Worm (Caenorhabditis elegans): ENCODE results near the gene ttr-44.

The ttr-44 gene

DNA sequence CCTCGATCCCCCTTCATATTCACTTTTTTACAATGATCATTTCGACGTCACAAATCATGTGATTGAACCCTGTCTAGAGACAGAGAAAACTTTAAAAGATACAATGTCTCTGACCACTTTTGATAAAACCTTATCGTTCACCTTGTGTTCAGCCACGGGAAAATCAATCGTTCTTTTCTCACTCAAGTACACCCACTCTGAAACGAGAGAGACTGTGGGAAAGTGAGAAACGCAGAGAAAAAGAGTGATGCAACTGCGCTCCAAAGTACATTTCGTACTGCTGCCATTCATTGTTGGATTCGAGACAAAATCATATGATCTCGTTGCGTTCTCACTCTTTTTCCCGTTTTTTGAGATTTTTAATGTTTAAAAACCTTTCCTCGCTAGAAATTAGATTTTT is 34.7 kb upstream of the ttr-44 start (continued):
- TF ChIP-seq php-3 (GFP tag; IDR thresholded peaks at IDR 0.05) = peak; percentile 69
- peak; percentile 29 for TF ChIP-seq lin-13 (GFP tag; optimal IDR thresholded peaks at IDR 0.05)
- TF ChIP-seq lir-3 (tag; optimal IDR thresholded peaks at IDR 0.05) = no peak
- peak; percentile 77 for TF ChIP-seq hmg-1.1 (GFP tag; IDR thresholded peaks at IDR 0.05)
- TF ChIP-seq lsy-2 (tag; optimal IDR thresholded peaks at IDR 0.05) = peak; percentile 45 to 91
- no peak for TF ChIP-seq lim-7 (GFP tag; IDR thresholded peaks at IDR 0.05)
- peak; percentile 88 for TF ChIP-seq dmd-6 (GFP tag; IDR thresholded peaks at IDR 0.05)
- TF ChIP-seq skn-1 (tag; optimal IDR thresholded peaks at IDR 0.05) = no peak
- TF ChIP-seq saeg-2 (GFP tag; IDR thresholded peaks at IDR 0.05) = peak; percentile 71; the same call in 1 of the 2 replicates
- peak; percentile 78 for TF ChIP-seq rbr-2 (tag; optimal IDR thresholded peaks at IDR 0.05)
- peak; percentile 83 for TF ChIP-seq T20F7.1 (GFP tag; optimal IDR thresholded peaks at IDR 0.05)
- TF ChIP-seq Y5F2A.4 (GFP tag; optimal IDR thresholded peaks at IDR 0.05) = no peak
- TF ChIP-seq zfp-2 (tag; optimal IDR thresholded peaks at IDR 0.05) = no peak
- TF ChIP-seq dmd-9 (GFP tag; IDR thresholded peaks at IDR 0.05) = no peak
- TF ChIP-seq T26A8.4 (GFP tag; IDR thresholded peaks at IDR 0.05) = peak; percentile 81
- peak; percentile 99 for TF ChIP-seq dve-1 (tag; optimal IDR thresholded peaks at IDR 0.05; ENCODE audit: insufficient read depth)
- no peak for TF ChIP-seq Y105C5A.15 (GFP tag; IDR thresholded peaks at IDR 0.05)
- TF ChIP-seq mep-1 (tag; optimal IDR thresholded peaks at IDR 0.05) = peak; percentile 95
- TF ChIP-seq mes-2 (tag; optimal IDR thresholded peaks at IDR 0.05; ENCODE audit: poor library complexity, severe bottlenecking) = peak; percentile 82
- TF ChIP-seq mxl-2 (GFP tag; conservative IDR thresholded peaks at IDR 0.05) = no peak
- TF ChIP-seq madf-5 (GFP tag; IDR thresholded peaks at IDR 0.05) = no peak
- peak; percentile 83 for TF ChIP-seq nhr-102 (tag; optimal IDR thresholded peaks at IDR 0.05)
- no peak for TF ChIP-seq fos-1 (tag; optimal IDR thresholded peaks at IDR 0.05)
- TF ChIP-seq mxl-3 (GFP tag; optimal IDR thresholded peaks at IDR 0.05) = peak; percentile 75
- TF ChIP-seq ztf-7 (tag; optimal IDR thresholded peaks at IDR 0.05) = peak; percentile 81
- TF ChIP-seq daf-16 (GFP tag; optimal IDR thresholded peaks at IDR 0.05) = peak in 1 of 2 experiments; percentile 33
- peak; percentile 69 for TF ChIP-seq daf-16 (tag; optimal IDR thresholded peaks at IDR 0.05)
- TF ChIP-seq duxl-1 (tag; optimal IDR thresholded peaks at IDR 0.05; ENCODE audit: poor library complexity) = peak; percentile 70
- TF ChIP-seq nhr-76 (tag; optimal IDR thresholded peaks at IDR 0.05) = peak; percentile 70
- no peak for TF ChIP-seq ceh-62 (tag; optimal IDR thresholded peaks at IDR 0.05)
- no peak for TF ChIP-seq gei-8 (GFP tag; optimal IDR thresholded peaks at IDR 0.05)
- TF ChIP-seq egl-43 (GFP tag; IDR thresholded peaks at IDR 0.05) = no peak
- no peak for TF ChIP-seq Y75B8A.6 (GFP tag; IDR thresholded peaks at IDR 0.05)
- peak; percentile 47 for TF ChIP-seq lin-15B (tag; optimal IDR thresholded peaks at IDR 0.05)
- TF ChIP-seq dpl-1 (GFP tag; optimal IDR thresholded peaks at IDR 0.05) = peak; percentile 84
- no peak for TF ChIP-seq D1046.2 (GFP tag; IDR thresholded peaks at IDR 0.05)
- TF ChIP-seq ama-1 (optimal IDR thresholded peaks at IDR 0.05) = peak; percentile 83
- TF ChIP-seq ceh-20 (GFP tag; IDR thresholded peaks at IDR 0.05) = peak; percentile 68
- no peak for TF ChIP-seq ZK337.2 (GFP tag; IDR thresholded peaks at IDR 0.05)
- TF ChIP-seq hlh-30 (tag; optimal IDR thresholded peaks at IDR 0.05; ENCODE audit: insufficient read depth) = peak; percentile 99
- TF ChIP-seq zfp-3 (GFP tag; conservative IDR thresholded peaks at IDR 0.05) = peak; percentile 53; the same call in 1 of the 2 replicates
- peak; percentile 10 to 72 for TF ChIP-seq hif-1 (tag; optimal IDR thresholded peaks at IDR 0.05)
- peak; percentile 95 for TF ChIP-seq nhr-28 (tag; optimal IDR thresholded peaks at IDR 0.05)
- no peak for TF ChIP-seq daf-8 (GFP tag; IDR thresholded peaks at IDR 0.05)
- TF ChIP-seq aha-1 (tag) = peak; percentile 74
- TF ChIP-seq ceh-44 (GFP tag; IDR thresholded peaks at IDR 0.05) = 0 out of 2 replicates have a peak, but pooled peaks have one; percentile 28
- TF ChIP-seq mdt-29 (GFP tag; IDR thresholded peaks at IDR 0.05) = peak; percentile 83
- peak; percentile 81 for TF ChIP-seq pqm-1 (tag; optimal IDR thresholded peaks at IDR 0.05)
- no peak; the same call in 1 of the 2 replicates for TF ChIP-seq Y48G9A.11 (GFP tag; IDR thresholded peaks at IDR 0.05)
- no peak for TF ChIP-seq ceh-32 (tag; optimal IDR thresholded peaks at IDR 0.05; ENCODE audit: poor library complexity)

All from whole organism, L4 larva.